Worm (Caenorhabditis elegans) whole organism, L4 larva: ENCODE results near the gene F53G2.13.

ENCODE experiments used
- F26F4.8 ChIP-seq: fragments of 200-800 bp; sonication (Bioruptor generic); conservative IDR thresholded peaks from 2 replicates; pipeline ENCODE4 v1.3.6; 2022; ENCODE audit warnings: missing genetic modification characterization, missing compliant biosample characterization
- F44E2.7 ChIP-seq: fragments of 200-800 bp; sonication (Bioruptor generic); IDR thresholded peaks from 2 replicates; pipeline ENCODE4 v2.1.2; 2022; ENCODE audit warnings: missing genetic modification characterization, missing compliant biosample characterization
- F49E8.2 ChIP-seq: sonication (generic microtip); optimal IDR thresholded peaks from 2 replicates; lab custom pipeline; 2016; ENCODE audit warnings: missing compliant biosample characterization, mild to moderate bottlenecking, missing genetic modification characterization, borderline replicate concordance
- T20F7.1 ChIP-seq: fragments of 200-800 bp; sonication (Bioruptor generic); optimal IDR thresholded peaks from 2 replicates; lab custom pipeline; 2018; ENCODE audit warnings: mild to moderate bottlenecking, missing genetic modification characterization, missing compliant biosample characterization
- T26A8.4 ChIP-seq: fragments of 200-800 bp; sonication (Bioruptor generic); IDR thresholded peaks from 2 replicates; pipeline ENCODE4 v1.3.6; 2022; ENCODE audit warnings: missing genetic modification characterization, missing compliant biosample characterization
- Y5F2A.4 ChIP-seq: fragments of 200-800 bp; sonication (Bioruptor generic); optimal IDR thresholded peaks from 2 replicates; lab custom pipeline; 2018; ENCODE audit warnings: mild to moderate bottlenecking, missing genetic modification characterization, missing compliant biosample characterization
- Y75B8A.6 ChIP-seq: fragments of 200-800 bp; sonication (Bioruptor generic); IDR thresholded peaks from 2 replicates; pipeline ENCODE4 v1.3.6; 2022; ENCODE audit warnings: missing genetic modification reagents, missing genetic modification characterization, missing compliant biosample characterization
- ZK337.2 ChIP-seq: fragments of 200-800 bp; sonication (Bioruptor generic); IDR thresholded peaks from 2 replicates; pipeline ENCODE4 v1.3.6; 2022; ENCODE audit warnings: missing genetic modification reagents, missing genetic modification characterization, missing compliant biosample characterization
- ZK546.5 ChIP-seq, 2 experiments: sonication (generic microtip); optimal IDR thresholded peaks; 2 replicates each; lab custom pipeline; 2017; ENCODE audit warnings: missing biosample characterization in 2 of 2, missing genetic modification characterization in 2 of 2
- aly-2 ChIP-seq: sonication (generic microtip); optimal IDR thresholded peaks from 2 replicates; lab custom pipeline; 2018; ENCODE audit warnings: missing biosample characterization, missing genetic modification characterization
- ama-1 ChIP-seq: fragments of 150-350 bp; optimal IDR thresholded peaks from 2 replicates; lab custom pipeline; 2014; ENCODE audit warnings: inconsistent platforms, mixed read lengths
- arid-1 ChIP-seq: fragments of 200-800 bp; sonication (Bioruptor generic); conservative IDR thresholded peaks from 2 replicates; pipeline ENCODE4 v1.3.6; 2022; ENCODE audit warnings: missing genetic modification reagents, missing genetic modification characterization, missing compliant biosample characterization
- ceh-62 ChIP-seq: sonication (generic microtip); optimal IDR thresholded peaks from 2 replicates; lab custom pipeline; 2017; ENCODE audit warnings: missing biosample characterization, missing genetic modification characterization
- ceh-82 ChIP-seq: sonication (generic microtip); optimal IDR thresholded peaks from 2 replicates; lab custom pipeline; 2017; ENCODE audit warnings: missing biosample characterization, missing genetic modification characterization
- ces-1 ChIP-seq: fragments of 150-350 bp; sonication (generic microtip); optimal IDR thresholded peaks from 4 replicates; lab custom pipeline; 2014; ENCODE audit warnings: missing biosample characterization, missing genetic modification reagents, missing genetic modification characterization
- daf-12 ChIP-seq: fragments of 150-350 bp; optimal IDR thresholded peaks from 2 replicates; lab custom pipeline; 2014; ENCODE audit warnings: missing biosample characterization, missing genetic modification reagents, missing genetic modification characterization
- daf-16 ChIP-seq, 3 experiments: sonication (generic microtip); optimal IDR thresholded peaks; 2 replicates each; lab custom pipeline; 2016 to 2017; ENCODE audit warnings: missing genetic modification characterization in 3 of 3, missing genetic modification reagents in 3 of 3, mild to moderate bottlenecking in 2 of 3, missing compliant biosample characterization in 2 of 3, missing biosample characterization in 1 of 3, moderate library complexity in 1 of 3
- daf-19 ChIP-seq: fragments of 200-800 bp; sonication (Bioruptor generic); conservative IDR thresholded peaks from 2 replicates; pipeline ENCODE4 v1.3.6; 2022; ENCODE audit warnings: missing genetic modification characterization, missing compliant biosample characterization
- dmd-6 ChIP-seq: fragments of 200-800 bp; sonication (Bioruptor generic); IDR thresholded peaks from 2 replicates; pipeline ENCODE4 v1.3.6; 2022; ENCODE audit warnings: missing genetic modification reagents, missing genetic modification characterization, missing compliant biosample characterization
- dpl-1 ChIP-seq: fragments of 150-350 bp; optimal IDR thresholded peaks from 2 replicates; lab custom pipeline; 2014; ENCODE audit warnings: missing biosample characterization, missing genetic modification reagents, missing genetic modification characterization
- dve-1 ChIP-seq: sonication (generic microtip); optimal IDR thresholded peaks from 2 replicates; lab custom pipeline; 2017; ENCODE audit warnings: antibody characterized with exemption, mild to moderate bottlenecking, missing genetic modification characterization, missing compliant biosample characterization; ENCODE audit not compliant: insufficient read depth
- egl-43 ChIP-seq: fragments of 200-800 bp; sonication (Bioruptor generic); IDR thresholded peaks from 2 replicates; pipeline ENCODE4 v1.3.6; 2022; ENCODE audit warnings: missing genetic modification reagents, missing genetic modification characterization, missing compliant biosample characterization
- fkh-10 ChIP-seq: fragments of 150-350 bp; optimal IDR thresholded peaks from 2 replicates; lab custom pipeline; 2014; ENCODE audit warnings: missing biosample characterization, missing genetic modification reagents, missing genetic modification characterization
- hlh-11 ChIP-seq: fragments of 200-800 bp; sonication (Bioruptor generic); optimal IDR thresholded peaks from 2 replicates; lab custom pipeline; 2018; ENCODE audit warnings: mild to moderate bottlenecking, missing genetic modification characterization, missing compliant biosample characterization
- hlh-30 ChIP-seq: sonication (generic microtip); optimal IDR thresholded peaks from 2 replicates; lab custom pipeline; 2017; ENCODE audit warnings: antibody characterized with exemption, mild to moderate bottlenecking, missing genetic modification characterization, missing compliant biosample characterization; ENCODE audit not compliant: insufficient read depth
- lin-1 ChIP-seq: fragments of 200-800 bp; sonication (Bioruptor generic); IDR thresholded peaks from 2 replicates; pipeline ENCODE4 v1.3.6; 2022; ENCODE audit warnings: missing genetic modification reagents, missing genetic modification characterization, missing compliant biosample characterization
- lin-13 ChIP-seq: fragments of 150-350 bp; optimal IDR thresholded peaks from 2 replicates; lab custom pipeline; 2014; ENCODE audit warnings: missing biosample characterization, missing genetic modification reagents, missing genetic modification characterization
- lin-39 ChIP-seq: fragments of 150-350 bp; optimal IDR thresholded peaks from 2 replicates; lab custom pipeline; 2014; ENCODE audit warnings: missing biosample characterization, missing genetic modification reagents, missing genetic modification characterization
- lsy-2 ChIP-seq, 2 experiments: fragments of 150-350 bp in 1 of 2; sonication (generic microtip) in 1 of 2; optimal IDR thresholded peaks; 2 replicates each; lab custom pipeline; 2014 to 2017; ENCODE audit warnings: missing biosample characterization in 2 of 2, missing genetic modification characterization in 2 of 2
- madf-9 ChIP-seq: fragments of 200-800 bp; sonication (Bioruptor generic); conservative IDR thresholded peaks from 2 replicates; pipeline ENCODE4 v1.3.6; 2022; ENCODE audit warnings: missing genetic modification reagents, missing genetic modification characterization, missing compliant biosample characterization
- mep-1 ChIP-seq: fragments of 150-350 bp; sonication (generic microtip); optimal IDR thresholded peaks from 3 replicates; lab custom pipeline; 2014; ENCODE audit warnings: missing biosample characterization, missing genetic modification characterization
- mxl-2 ChIP-seq: fragments of 200-800 bp; sonication (Bioruptor generic); conservative IDR thresholded peaks from 2 replicates; pipeline ENCODE4 v1.3.6; 2022; ENCODE audit warnings: missing genetic modification reagents, missing genetic modification characterization, missing compliant biosample characterization
- mxl-3 ChIP-seq: fragments of 200-800 bp; sonication (Bioruptor generic); optimal IDR thresholded peaks from 2 replicates; lab custom pipeline; 2018; ENCODE audit warnings: mild to moderate bottlenecking, missing genetic modification characterization, missing compliant biosample characterization
- nhr-10 ChIP-seq: fragments of 150-350 bp; optimal IDR thresholded peaks from 2 replicates; lab custom pipeline; 2014; ENCODE audit warnings: missing biosample characterization, missing genetic modification characterization
- nhr-11 ChIP-seq: fragments of 150-350 bp; optimal IDR thresholded peaks from 2 replicates; lab custom pipeline; 2014; ENCODE audit warnings: missing biosample characterization, missing genetic modification characterization
- nhr-25 ChIP-seq: sonication (generic microtip); optimal IDR thresholded peaks from 2 replicates; lab custom pipeline; 2017; ENCODE audit warnings: missing genetic modification characterization, mild to moderate bottlenecking, missing compliant biosample characterization, antibody characterized with exemption, moderate library complexity, borderline replicate concordance; ENCODE audit not compliant: insufficient read depth
- nhr-28 ChIP-seq: fragments of 150-350 bp; optimal IDR thresholded peaks from 2 replicates; lab custom pipeline; 2014; ENCODE audit warnings: missing biosample characterization, missing genetic modification characterization
- nhr-41 ChIP-seq: fragments of 200-800 bp; sonication (Bioruptor generic); IDR thresholded peaks from 2 replicates; pipeline ENCODE4 v1.3.6; 2022; ENCODE audit warnings: missing genetic modification reagents, missing genetic modification characterization, missing compliant biosample characterization
- nhr-6 ChIP-seq: fragments of 150-350 bp; optimal IDR thresholded peaks from 2 replicates; lab custom pipeline; 2014; ENCODE audit warnings: missing biosample characterization, missing genetic modification characterization
- nhr-77 ChIP-seq: fragments of 150-350 bp; optimal IDR thresholded peaks from 2 replicates; lab custom pipeline; 2014; ENCODE audit warnings: missing biosample characterization, missing genetic modification characterization
- pha-4 ChIP-seq, 2 experiments: fragments of 150-350 bp in 1 of 2; fragments of 200-800 bp in 1 of 2; sonication (Bioruptor generic) in 1 of 2; IDR thresholded peaks in 1 of 2; optimal IDR thresholded peaks in 1 of 2; 2 replicates each; pipeline versions ENCODE4 v1.3.6 to Lab custom; 2014 to 2022; ENCODE audit warnings: missing genetic modification characterization in 2 of 2, missing genetic modification reagents in 2 of 2, missing biosample characterization in 1 of 2, missing compliant biosample characterization in 1 of 2
- php-3 ChIP-seq: fragments of 200-800 bp; sonication (Bioruptor generic); IDR thresholded peaks from 2 replicates; pipeline ENCODE4 v1.3.6; 2022; ENCODE audit warnings: missing genetic modification reagents, missing genetic modification characterization, missing compliant biosample characterization
- pqm-1 ChIP-seq: sonication (generic microtip); optimal IDR thresholded peaks from 2 replicates; lab custom pipeline; 2017; ENCODE audit warnings: missing biosample characterization, missing genetic modification characterization
- spr-1 ChIP-seq: sonication (generic microtip); optimal IDR thresholded peaks from 2 replicates; lab custom pipeline; 2016; ENCODE audit warnings: mild to moderate bottlenecking, missing genetic modification characterization, missing compliant biosample characterization
- tra-1 ChIP-seq: fragments of 200-800 bp; sonication (Bioruptor generic); IDR thresholded peaks from 2 replicates; pipeline ENCODE4 v1.3.6; 2022; ENCODE audit warnings: missing genetic modification reagents, missing genetic modification characterization, missing compliant biosample characterization
- zip-2 ChIP-seq: fragments of 150-350 bp; optimal IDR thresholded peaks from 2 replicates; lab custom pipeline; 2014; ENCODE audit warnings: missing biosample characterization, missing genetic modification characterization

Gene F53G2.13

ce11 chrII:2452492-2452891, 31.1 kb upstream of the F53G2.13 start:
- TF ChIP-seq ama-1, result peak; percentile 27
- TF ChIP-seq hlh-11 (tag; lab: Kevin White, UChicago), result peak; percentile 31
- 0 out of 2 replicates have a peak, but pooled peaks have one; percentile 49 for TF ChIP-seq Y75B8A.6 (GFP tag; lab: Robert Waterston, UW)
- no peak for TF ChIP-seq daf-19
- TF ChIP-seq nhr-28 (tag; lab: Kevin White, UChicago), result peak; percentile 69
- TF ChIP-seq daf-16 (GFP tag; optimal IDR thresholded peaks at IDR 0.05; lab: Kevin White, UChicago), result no peak
- TF ChIP-seq daf-16 (tag; optimal IDR thresholded peaks at IDR 0.05; lab: Kevin White, UChicago), result peak; percentile 26
- no peak for TF ChIP-seq mxl-2
- TF ChIP-seq dve-1 (tag; lab: Kevin White, UChicago), result peak; percentile 32
- TF ChIP-seq hlh-30 (tag; lab: Kevin White, UChicago), result peak; percentile 6
- no peak for TF ChIP-seq zip-2 (tag; lab: Kevin White, UChicago)
- TF ChIP-seq T26A8.4 (GFP tag; lab: Robert Waterston, UW), result no peak; the same call in 1 of the 2 replicates
- TF ChIP-seq dmd-6 (GFP tag; lab: Robert Waterston, UW), result peak; percentile 21; the same call in 1 of the 2 replicates
- peak; percentile 32 for TF ChIP-seq pqm-1 (tag; lab: Kevin White, UChicago)
- no peak for TF ChIP-seq php-3 (GFP tag; lab: Robert Waterston, UW)
- peak in 1 of 2 experiments; percentile 5 for TF ChIP-seq lsy-2 (tag; optimal IDR thresholded peaks at IDR 0.05; lab: Kevin White, UChicago)
- peak; percentile 31 for TF ChIP-seq mxl-3 (GFP tag; lab: Kevin White, UChicago)
- peak; percentile 32 for TF ChIP-seq mep-1 (tag; lab: Kevin White, UChicago)
- TF ChIP-seq, all 104 proteins: peak for 12

ce11 chrII:2454822-2455221, 28.8 kb upstream of the F53G2.13 start:
- no peak for TF ChIP-seq ces-1 (GFP tag; lab: Kevin White, UChicago)
- TF ChIP-seq T20F7.1 (GFP tag; lab: Kevin White, UChicago), result no peak
- TF ChIP-seq Y5F2A.4 (GFP tag; lab: Kevin White, UChicago), result no peak
- TF ChIP-seq ceh-82 (tag; lab: Kevin White, UChicago), result no peak
- no peak for TF ChIP-seq ZK337.2 (GFP tag; lab: Robert Waterston, UW)
- TF ChIP-seq nhr-28 (tag; lab: Kevin White, UChicago), result peak; percentile 87
- TF ChIP-seq daf-12, result no peak
- TF ChIP-seq lin-39 (tag; lab: Kevin White, UChicago), result no peak
- peak; percentile 66; the same call in 1 of the 2 replicates for TF ChIP-seq lin-1
- TF ChIP-seq nhr-10 (tag; lab: Kevin White, UChicago), result no peak
- TF ChIP-seq dve-1 (tag; lab: Kevin White, UChicago), result peak; percentile 62
- TF ChIP-seq nhr-6 (tag; lab: Kevin White, UChicago), result peak; percentile 60
- TF ChIP-seq pha-4 (GFP tag; IDR thresholded peaks at IDR 0.05; lab: Robert Waterston, UW), result no peak; the same call in 1 of the 2 replicates
- TF ChIP-seq pha-4 (tag; optimal IDR thresholded peaks at IDR 0.05; lab: Kevin White, UChicago), result peak; percentile 34
- peak; percentile 47; the same call in 1 of the 2 replicates for TF ChIP-seq nhr-41 (GFP tag; lab: Robert Waterston, UW)
- no peak for TF ChIP-seq nhr-11 (tag; lab: Kevin White, UChicago)
- TF ChIP-seq arid-1, result no peak
- TF ChIP-seq tra-1 (GFP tag; lab: Robert Waterston, UW), result no peak
- TF ChIP-seq aly-2 (tag; lab: Kevin White, UChicago), result no peak
- no peak for TF ChIP-seq ceh-62
- no peak for TF ChIP-seq nhr-25 (tag; lab: Kevin White, UChicago)
- no peak for TF ChIP-seq madf-9
- no peak for TF ChIP-seq egl-43 (GFP tag; lab: Robert Waterston, UW)
- TF ChIP-seq F44E2.7, result 0 out of 2 replicates have a peak, but pooled peaks have one; percentile 20
- peak; percentile 9 for TF ChIP-seq dpl-1 (GFP tag; lab: Kevin White, UChicago)
- TF ChIP-seq fkh-10 (GFP tag; lab: Kevin White, UChicago), result no peak
- TF ChIP-seq ZK546.5 (tag; optimal IDR thresholded peaks at IDR 0.05; lab: Kevin White, UChicago), result no peak
- no peak for TF ChIP-seq daf-16 (GFP tag; optimal IDR thresholded peaks at IDR 0.05; lab: Kevin White, UChicago)
- peak; percentile 77 for TF ChIP-seq daf-16 (tag; optimal IDR thresholded peaks at IDR 0.05; lab: Kevin White, UChicago)
- TF ChIP-seq F26F4.8 (GFP tag; lab: Robert Waterston, UW), result no peak
- TF ChIP-seq lin-13 (GFP tag; lab: Kevin White, UChicago), result no peak
- peak; percentile 53 for TF ChIP-seq hlh-30 (tag; lab: Kevin White, UChicago)
- TF ChIP-seq spr-1, result no peak
- TF ChIP-seq mxl-3 (GFP tag; lab: Kevin White, UChicago), result peak; percentile 28
- peak; percentile 76 for TF ChIP-seq hlh-11 (tag; lab: Kevin White, UChicago)
- TF ChIP-seq zip-2 (tag; lab: Kevin White, UChicago), result no peak
- TF ChIP-seq F49E8.2 (tag; lab: Kevin White, UChicago), result no peak
- TF ChIP-seq pqm-1 (tag; lab: Kevin White, UChicago), result peak; percentile 72
- peak; percentile 33 for TF ChIP-seq nhr-77 (tag; lab: Kevin White, UChicago)
